Fruit fly (Drosophila melanogaster): ENCODE data around the gene Spn.

Spn gene

dm6 chr3L:2582753-2583536 lies 28.9 kb upstream of the Spn start (continued):
- TF ChIP-seq Trl (optimal IDR thresholded peaks at IDR 0.05) (no peak), Trl (GFP tag; optimal IDR thresholded peaks at IDR 0.05) (peak; percentile 73), Max (GFP tag; optimal IDR thresholded peaks at IDR 0.05) (peak; percentile 69), Poxn (GFP tag; IDR thresholded peaks at IDR 0.05) (no peak), eyg (GFP tag; optimal IDR thresholded peaks at IDR 0.05) (peak; percentile 69), Sry-β (GFP tag; optimal IDR thresholded peaks at IDR 0.05) (peak; percentile 60), CG7786 (GFP tag; optimal IDR thresholded peaks at IDR 0.05) (no peak), gem (tag; optimal IDR thresholded peaks at IDR 0.05) (peak; percentile 90), CG17328 (GFP tag; IDR thresholded peaks at IDR 0.05) (peak; percentile 88), Optix (GFP tag; IDR thresholded peaks at IDR 0.05) (peak; percentile 87), Asciz (GFP tag; optimal IDR thresholded peaks at IDR 0.05) (peak; percentile 91), CG3995 (GFP tag; optimal IDR thresholded peaks at IDR 0.05) (no peak), fd96Cb (tag; optimal IDR thresholded peaks at IDR 0.05) (peak; percentile 89), CG5953 (GFP tag; IDR thresholded peaks at IDR 0.05) (peak; percentile 90), Meics (GFP tag; optimal IDR thresholded peaks at IDR 0.05) (peak; percentile 28), pum (GFP tag; optimal IDR thresholded peaks at IDR 0.05) (peak; percentile 73), phol (tag; optimal IDR thresholded peaks at IDR 0.05) (peak; percentile 90), CG1024 (GFP tag; IDR thresholded peaks at IDR 0.05) (peak; percentile 81), CG10267 (tag; optimal IDR thresholded peaks at IDR 0.05) (peak; percentile 78), toy (GFP tag; IDR thresholded peaks at IDR 0.05) (peak; percentile 28; the same call in 1 of the 2 replicates), HmgD (GFP tag; optimal IDR thresholded peaks at IDR 0.05) (no peak), ems (GFP tag; optimal IDR thresholded peaks at IDR 0.05) (peak; percentile 79), Ssrp (tag; optimal IDR thresholded peaks at IDR 0.05) (peak; percentile 85), kni (GFP tag; optimal IDR thresholded peaks at IDR 0.05) (peak; percentile 38), CG11093 (GFP tag; IDR thresholded peaks at IDR 0.05) (peak; percentile 61; the same call in 1 of the 3 replicates), nom (GFP tag; optimal IDR thresholded peaks at IDR 0.05) (no peak), CG1832 (GFP tag; optimal IDR thresholded peaks at IDR 0.05) (no peak), ken (GFP tag; IDR thresholded peaks at IDR 0.05) (peak; percentile 91), Lhr (GFP tag; optimal IDR thresholded peaks at IDR 0.05) (peak; percentile 43), CG30431 (GFP tag; optimal IDR thresholded peaks at IDR 0.05) (peak; percentile 59), CG13123 (GFP tag; optimal IDR thresholded peaks at IDR 0.05) (peak; percentile 26), NC2β (GFP tag; optimal IDR thresholded peaks at IDR 0.05) (peak; percentile 79), nmo (GFP tag; optimal IDR thresholded peaks at IDR 0.05) (peak; percentile 86), dan (GFP tag; IDR thresholded peaks at IDR 0.05) (no peak), CG14050 (GFP tag; IDR thresholded peaks at IDR 0.05) (peak; percentile 68), CG10565 (GFP tag; optimal IDR thresholded peaks at IDR 0.05) (peak; percentile 15), Ets97D (GFP tag; optimal IDR thresholded peaks at IDR 0.05) (peak; percentile 39), disco-r (GFP tag; optimal IDR thresholded peaks at IDR 0.05) (peak; percentile 72), CG18476 (GFP tag; optimal IDR thresholded peaks at IDR 0.05) (peak; percentile 67), Ravus (GFP tag; IDR thresholded peaks at IDR 0.05) (no peak; the same call in none of the 2 replicates), CG8478 (optimal IDR thresholded peaks at IDR 0.05) (no peak), CG15479 (GFP tag; optimal IDR thresholded peaks at IDR 0.05) (no peak), CG9215 (GFP tag; IDR thresholded peaks at IDR 0.05) (no peak; the same call in 1 of the 2 replicates), Elba2 (GFP tag; optimal IDR thresholded peaks at IDR 0.05) (no peak), Gsc (GFP tag; IDR thresholded peaks at IDR 0.05) (peak; percentile 53; the same call in 1 of the 2 replicates), run (tag; optimal IDR thresholded peaks at IDR 0.05) (peak; percentile 81), btn (GFP tag; optimal IDR thresholded peaks at IDR 0.05) (peak; percentile 70), Dad (GFP tag; optimal IDR thresholded peaks at IDR 0.05) (peak; percentile 82), CG32772 (GFP tag; IDR thresholded peaks at IDR 0.05) (peak; percentile 85), zen (tag; optimal IDR thresholded peaks at IDR 0.05) (peak; percentile 65)
